Fruit fly (Drosophila melanogaster) whole organism, embryonic: ENCODE measurements around the gene sau.

Experiments
- BtbVII ChIP-seq: fragments of 200-800 bp; sonication (Bioruptor generic); optimal IDR thresholded peaks from 3 replicates; lab custom pipeline; 2017; ENCODE audit warnings: missing biosample characterization, mild to moderate bottlenecking, missing genetic modification characterization
- CG11456 ChIP-seq: fragments of 200-800 bp; sonication (Bioruptor generic); IDR thresholded peaks from 3 replicates; pipeline ENCODE4 v1.3.6; 2022; ENCODE audit warnings: missing biosample characterization, missing genetic modification characterization
- CG11695 ChIP-seq: fragments of 200-800 bp; sonication (Bioruptor generic); IDR thresholded peaks from 3 replicates; pipeline ENCODE4 v1.3.6; 2022; ENCODE audit warnings: missing biosample characterization, missing genetic modification characterization
- CG11723 ChIP-seq: fragments of 200-800 bp; sonication (Bioruptor generic); optimal IDR thresholded peaks from 2 replicates; lab custom pipeline; 2017; ENCODE audit warnings: missing biosample characterization, mild to moderate bottlenecking, missing genetic modification characterization
- CG1233 ChIP-seq: fragments of 200-800 bp; sonication (Bioruptor generic); optimal IDR thresholded peaks from 4 replicates; lab custom pipeline; 2018; ENCODE audit warnings: missing biosample characterization, mild to moderate bottlenecking, missing genetic modification characterization
- CG12391 ChIP-seq: fragments of 200-800 bp; sonication (Bioruptor generic); optimal IDR thresholded peaks from 3 replicates; lab custom pipeline; 2018; ENCODE audit warnings: missing biosample characterization, mild to moderate bottlenecking, missing genetic modification characterization, moderate library complexity
- CG14860 ChIP-seq: fragments of 200-800 bp; sonication (Bioruptor generic); IDR thresholded peaks from 3 replicates; pipeline ENCODE4 v1.3.6; 2022; ENCODE audit warnings: missing biosample characterization, missing genetic modification characterization; ENCODE audit not compliant: partially characterized antibody
- CG16813 ChIP-seq: fragments of 200-800 bp; sonication (Bioruptor generic); IDR thresholded peaks from 3 replicates; pipeline ENCODE4 v1.3.6; 2022; ENCODE audit warnings: missing biosample characterization, missing genetic modification characterization; ENCODE audit not compliant: partially characterized antibody
- CG17612 ChIP-seq: fragments of 200-800 bp; sonication (Bioruptor generic); IDR thresholded peaks from 2 replicates; pipeline ENCODE4 v1.3.6; 2022; ENCODE audit warnings: missing biosample characterization, missing genetic modification characterization
- CG17829 ChIP-seq: fragments of 200-800 bp; optimal IDR thresholded peaks from 2 replicates; lab custom pipeline; 2019; ENCODE audit warnings: missing biosample characterization, mild to moderate bottlenecking, missing genetic modification characterization, moderate library complexity
- CG2120 ChIP-seq: fragments of 200-800 bp; sonication (Bioruptor generic); optimal IDR thresholded peaks from 3 replicates; lab custom pipeline; 2016; ENCODE audit warnings: missing biosample characterization, missing genetic modification characterization
- CG30403 ChIP-seq: fragments of 200-800 bp; sonication (Bioruptor generic); optimal IDR thresholded peaks from 3 replicates; lab custom pipeline; 2016; ENCODE audit warnings: missing biosample characterization, missing genetic modification characterization
- CG4707 ChIP-seq: fragments of 200-800 bp; sonication (Bioruptor generic); optimal IDR thresholded peaks from 2 replicates; lab custom pipeline; 2018; ENCODE audit warnings: missing biosample characterization, mild to moderate bottlenecking, missing genetic modification characterization, moderate library complexity
- CG6689 ChIP-seq: fragments of 200-800 bp; sonication (Bioruptor generic); IDR thresholded peaks from 2 replicates; pipeline ENCODE4 v1.3.6; 2022; ENCODE audit warnings: missing biosample characterization, missing genetic modification characterization
- CG6791 ChIP-seq: fragments of 200-800 bp; sonication (Bioruptor generic); IDR thresholded peaks from 3 replicates; pipeline ENCODE4 v1.3.6; 2022; ENCODE audit warnings: missing biosample characterization, missing genetic modification characterization; ENCODE audit not compliant: partially characterized antibody
- CG8765 ChIP-seq: fragments of 200-800 bp; sonication (Bioruptor generic); IDR thresholded peaks from 2 replicates; pipeline ENCODE4 v1.3.6; 2022; ENCODE audit warnings: missing biosample characterization, missing genetic modification characterization
- CG9797 ChIP-seq: fragments of 200-800 bp; sonication (Bioruptor generic); optimal IDR thresholded peaks from 3 replicates; lab custom pipeline; 2018; ENCODE audit warnings: missing biosample characterization, mild to moderate bottlenecking, missing genetic modification characterization
- Dbx ChIP-seq: fragments of 200-800 bp; sonication (Bioruptor generic); IDR thresholded peaks from 3 replicates; pipeline ENCODE4 v1.3.6; 2022; ENCODE audit warnings: missing biosample characterization, missing genetic modification characterization
- Dll ChIP-seq: fragments of 200-800 bp; sonication (Bioruptor generic); IDR thresholded peaks from 4 replicates; pipeline ENCODE4 v1.3.6; 2022; ENCODE audit warnings: missing biosample characterization, missing genetic modification characterization; ENCODE audit not compliant: partially characterized antibody
- Doc3 ChIP-seq: fragments of 200-800 bp; sonication (Bioruptor generic); IDR thresholded peaks from 3 replicates; pipeline ENCODE4 v1.3.6; 2022; ENCODE audit warnings: missing biosample characterization, missing genetic modification characterization; ENCODE audit not compliant: partially characterized antibody
- HLHmδ ChIP-seq: fragments of 200-800 bp; sonication (Bioruptor generic); optimal IDR thresholded peaks from 2 replicates; lab custom pipeline; 2018; ENCODE audit warnings: missing biosample characterization, mild to moderate bottlenecking, missing genetic modification characterization, moderate library complexity
- Med ChIP-seq: fragments of 200-800 bp; sonication (Bioruptor generic); peaks from one replicate; lab custom pipeline; 2016; ENCODE audit warnings: missing biosample characterization, missing genetic modification characterization, mild to moderate bottlenecking, inconsistent platforms, moderate library complexity
- NFAT ChIP-seq: fragments of 200-800 bp; sonication (Bioruptor generic); IDR thresholded peaks from 2 replicates; pipeline ENCODE4 v1.3.6; 2022; ENCODE audit warnings: missing biosample characterization, missing genetic modification characterization
- Opbp ChIP-seq: fragments of 200-800 bp; sonication (Bioruptor generic); IDR thresholded peaks from 3 replicates; pipeline ENCODE4 v1.3.6; 2022; ENCODE audit warnings: missing biosample characterization, missing genetic modification characterization; ENCODE audit not compliant: partially characterized antibody
- Ptx1 ChIP-seq: fragments of 200-800 bp; sonication (Bioruptor generic); IDR thresholded peaks from 2 replicates; pipeline ENCODE4 v1.3.6; 2022; ENCODE audit warnings: missing biosample characterization, missing genetic modification characterization
- Scr ChIP-seq: fragments of 200-800 bp; sonication (Bioruptor generic); IDR thresholded peaks from 2 replicates; pipeline ENCODE4 v1.3.6; 2022; ENCODE audit warnings: missing biosample characterization, missing genetic modification characterization; ENCODE audit not compliant: partially characterized antibody
- Ssrp ChIP-seq: fragments of 200-800 bp; sonication (Bioruptor generic); optimal IDR thresholded peaks from 2 replicates; lab custom pipeline; 2018; ENCODE audit warnings: missing biosample characterization, mild to moderate bottlenecking, missing genetic modification characterization, moderate library complexity
- amos ChIP-seq: fragments of 200-800 bp; sonication (Bioruptor generic); IDR thresholded peaks from 2 replicates; pipeline ENCODE4 v1.3.6; 2022; ENCODE audit warnings: missing biosample characterization, missing genetic modification characterization; ENCODE audit not compliant: partially characterized antibody
- ato ChIP-seq: fragments of 200-800 bp; sonication (Bioruptor generic); IDR thresholded peaks from 2 replicates; pipeline ENCODE4 v1.3.6; 2022; ENCODE audit warnings: missing biosample characterization, missing genetic modification characterization; ENCODE audit not compliant: partially characterized antibody
- bbx ChIP-seq: fragments of 200-800 bp; sonication (Bioruptor generic); IDR thresholded peaks from 2 replicates; pipeline ENCODE4 v1.3.6; 2022; ENCODE audit warnings: missing biosample characterization, missing genetic modification characterization; ENCODE audit not compliant: partially characterized antibody
- chn ChIP-seq: fragments of 200-800 bp; sonication (Bioruptor generic); optimal IDR thresholded peaks from 2 replicates; lab custom pipeline; 2016; ENCODE audit warnings: missing biosample characterization, missing genetic modification characterization
- ci ChIP-seq: fragments of 200-800 bp; sonication (Bioruptor generic); IDR thresholded peaks from 3 replicates; pipeline ENCODE4 v1.3.6; 2022; ENCODE audit warnings: missing biosample characterization, missing genetic modification characterization
- crp ChIP-seq, 2 experiments: fragments of 200-800 bp; sonication (Bioruptor generic); optimal IDR thresholded peaks; 2 replicates in 1 of 2; 3 replicates in 1 of 2; lab custom pipeline; 2017; ENCODE audit warnings: missing biosample characterization in 2 of 2, missing genetic modification characterization in 2 of 2, mild to moderate bottlenecking in 1 of 2, moderate library complexity in 1 of 2
- hb ChIP-seq: fragments of 200-800 bp; sonication (Bioruptor generic); IDR thresholded peaks from 3 replicates; pipeline ENCODE4 v1.3.6; 2022; ENCODE audit warnings: missing biosample characterization, missing genetic modification characterization; ENCODE audit not compliant: partially characterized antibody
- knrl ChIP-seq: fragments of 200-800 bp; sonication (Bioruptor generic); IDR thresholded peaks from 3 replicates; pipeline ENCODE4 v1.3.6; 2022; ENCODE audit warnings: missing biosample characterization, missing genetic modification characterization; ENCODE audit not compliant: partially characterized antibody
- lbe ChIP-seq: fragments of 200-800 bp; sonication (Bioruptor generic); optimal IDR thresholded peaks from 2 replicates; lab custom pipeline; 2016; ENCODE audit warnings: missing biosample characterization, mild to moderate bottlenecking, missing genetic modification characterization
- mld ChIP-seq: fragments of 200-800 bp; sonication (Bioruptor generic); IDR thresholded peaks from 3 replicates; pipeline ENCODE4 v1.3.6; 2022; ENCODE audit warnings: missing biosample characterization, missing genetic modification characterization; ENCODE audit not compliant: partially characterized antibody
- nerfin-2 ChIP-seq: fragments of 200-800 bp; sonication (Bioruptor generic); IDR thresholded peaks from 2 replicates; pipeline ENCODE4 v1.3.6; 2022; ENCODE audit warnings: missing biosample characterization, missing genetic modification characterization; ENCODE audit not compliant: partially characterized antibody
- nmo ChIP-seq: fragments of 200-800 bp; sonication (Bioruptor generic); optimal IDR thresholded peaks from 2 replicates; lab custom pipeline; 2018; ENCODE audit warnings: missing biosample characterization, mild to moderate bottlenecking, missing genetic modification characterization, moderate library complexity
- nom ChIP-seq: fragments of 200-800 bp; sonication (Bioruptor generic); optimal IDR thresholded peaks from 2 replicates; lab custom pipeline; 2017; ENCODE audit warnings: missing biosample characterization, missing genetic modification characterization, mild to moderate bottlenecking, moderate library complexity, missing genetic modification reagents
- onecut ChIP-seq: fragments of 200-800 bp; sonication (Bioruptor generic); IDR thresholded peaks from 2 replicates; pipeline ENCODE4 v1.3.6; 2022; ENCODE audit warnings: missing biosample characterization, missing genetic modification characterization
- row ChIP-seq: fragments of 200-800 bp; sonication (Bioruptor generic); IDR thresholded peaks from 3 replicates; pipeline ENCODE4 v1.3.6; 2022; ENCODE audit warnings: missing biosample characterization, missing genetic modification characterization
- stwl ChIP-seq: fragments of 200-800 bp; sonication (Bioruptor generic); optimal IDR thresholded peaks from 3 replicates; lab custom pipeline; 2018; ENCODE audit warnings: missing biosample characterization, mild to moderate bottlenecking, missing genetic modification characterization, moderate library complexity
- tna ChIP-seq: fragments of 200-800 bp; sonication (Bioruptor generic); IDR thresholded peaks from 2 replicates; pipeline ENCODE4 v1.3.6; 2022; ENCODE audit warnings: missing biosample characterization, missing genetic modification characterization; ENCODE audit not compliant: partially characterized antibody
- toy ChIP-seq: fragments of 200-800 bp; sonication (Bioruptor generic); IDR thresholded peaks from 2 replicates; pipeline ENCODE4 v1.3.6; 2022; ENCODE audit warnings: missing biosample characterization, missing genetic modification characterization
- vnd ChIP-seq: fragments of 200-800 bp; sonication (Bioruptor generic); IDR thresholded peaks from 3 replicates; pipeline ENCODE4 v1.3.6; 2022; ENCODE audit warnings: missing biosample characterization, missing genetic modification characterization; ENCODE audit not compliant: partially characterized antibody
- vvl ChIP-seq: fragments of 200-800 bp; sonication (Bioruptor generic); IDR thresholded peaks from 2 replicates; pipeline ENCODE4 v1.3.6; 2022; ENCODE audit warnings: missing biosample characterization, missing genetic modification characterization
- zen ChIP-seq: fragments of 200-800 bp; sonication (Bioruptor generic); optimal IDR thresholded peaks from 3 replicates; lab custom pipeline; 2018; ENCODE audit warnings: missing biosample characterization, mild to moderate bottlenecking, missing genetic modification characterization, moderate library complexity

Gene sau

dm6 chr2L:2236722-2237121 lies 10.6 kb downstream of the sau start, which contains the start of gene Sec24CD (continued):
- peak; percentile 92 for TF ChIP-seq stwl (tag; lab: Kevin White, UChicago)
- peak; percentile 24 for TF ChIP-seq zen
- TF ChIP-seq CG6689 (GFP tag; lab: Robert Waterston, UW): peak; percentile 100
- TF ChIP-seq CG11695: 0 out of 3 replicates have a peak, but pooled peaks have one; percentile 14
- peak; percentile 93 for TF ChIP-seq hb
- TF ChIP-seq CG11723 (GFP tag; lab: Kevin White, UChicago): no peak
- peak; percentile 46 for TF ChIP-seq lbe (GFP tag; lab: Kevin White, UChicago)
- TF ChIP-seq CG14860 (GFP tag; lab: Robert Waterston, UW): peak; percentile 91
- no peak for TF ChIP-seq BtbVII (GFP tag; lab: Kevin White, UChicago)
- TF ChIP-seq crp (GFP tag; optimal IDR thresholded peaks at IDR 0.05; lab: Kevin White, UChicago): peak; percentile 20 to 88
- TF ChIP-seq CG8765 (GFP tag; lab: Robert Waterston, UW): no peak
- peak; percentile 98 for TF ChIP-seq bbx
- TF ChIP-seq vnd (GFP tag; lab: Robert Waterston, UW): peak; percentile 84
- TF ChIP-seq Doc3 (GFP tag; lab: Robert Waterston, UW): peak; percentile 87
- peak; percentile 96 for TF ChIP-seq CG6791
- peak; percentile 92; the same call in 2 of the 3 replicates for TF ChIP-seq Opbp (GFP tag; lab: Robert Waterston, UW)
- 0 out of 3 replicates have a peak, but pooled peaks have one; percentile 19 for TF ChIP-seq Dbx (GFP tag; lab: Robert Waterston, UW)
- no peak for TF ChIP-seq NFAT (GFP tag; lab: Robert Waterston, UW)
- TF ChIP-seq toy (GFP tag; lab: Robert Waterston, UW): no peak
- peak; percentile 22 for TF ChIP-seq nmo (GFP tag; lab: Kevin White, UChicago)
- peak; percentile 77 for TF ChIP-seq onecut (GFP tag; lab: Robert Waterston, UW)
- TF ChIP-seq nerfin-2 (GFP tag; lab: Robert Waterston, UW): peak; percentile 97
- no peak for TF ChIP-seq CG17612 (GFP tag; lab: Robert Waterston, UW)
- TF ChIP-seq CG4707: no peak
- no peak for TF ChIP-seq CG1233 (GFP tag; lab: Kevin White, UChicago)
- peak; percentile 98 for TF ChIP-seq ato (GFP tag; lab: Robert Waterston, UW)
- peak; percentile 57 for TF ChIP-seq Med (GFP tag; lab: Kevin White, UChicago)
- peak; percentile 35 for TF ChIP-seq CG9797 (GFP tag; lab: Kevin White, UChicago)
- peak; percentile 33 for TF ChIP-seq CG17829
- peak; percentile 94 for TF ChIP-seq mld (GFP tag; lab: Robert Waterston, UW)
- TF ChIP-seq chn: no peak
- TF ChIP-seq Ptx1 (GFP tag; lab: Robert Waterston, UW): no peak
- TF ChIP-seq CG2120 (GFP tag; lab: Kevin White, UChicago): peak; percentile 6
- peak; percentile 52 for TF ChIP-seq CG12391 (tag; lab: Kevin White, UChicago)
- peak; percentile 56 for TF ChIP-seq HLHmδ
- peak; percentile 38; the same call in 1 of the 2 replicates for TF ChIP-seq vvl (GFP tag; lab: Robert Waterston, UW)
- TF ChIP-seq row (GFP tag; lab: Robert Waterston, UW): peak; percentile 80
- peak; percentile 84; the same call in 1 of the 2 replicates for TF ChIP-seq amos (GFP tag; lab: Robert Waterston, UW)
- peak; percentile 84 for TF ChIP-seq CG16813 (GFP tag; lab: Robert Waterston, UW)
- peak; percentile 83 for TF ChIP-seq Scr
- peak; percentile 73 for TF ChIP-seq nom (GFP tag; lab: Kevin White, UChicago)
- TF ChIP-seq knrl (GFP tag; lab: Robert Waterston, UW): peak; percentile 59; the same call in 2 of the 3 replicates
- no peak for TF ChIP-seq CG11456 (GFP tag; lab: Robert Waterston, UW)
- TF ChIP-seq tna: peak; percentile 97
- peak; percentile 16 for TF ChIP-seq CG30403 (GFP tag; lab: Kevin White, UChicago)
- no peak for TF ChIP-seq Ssrp (tag; lab: Kevin White, UChicago)
- TF ChIP-seq Dll (GFP tag; lab: Robert Waterston, UW): peak; percentile 89
- TF ChIP-seq ci: peak; percentile 60; the same call in 1 of the 3 replicates
